Worm (Caenorhabditis elegans) whole organism, L4/young adult: ENCODE data around the gene lin-18.

Source experiments
- W03F9.2 ChIP-seq: fragments of 150-350 bp; optimal IDR thresholded peaks from 2 replicates; lab custom pipeline; 2014; ENCODE audit warnings: missing biosample characterization, missing genetic modification characterization
- dao-5 ChIP-seq: sonication (generic microtip); optimal IDR thresholded peaks from 2 replicates; lab custom pipeline; 2016; ENCODE audit warnings: missing genotype, missing genetic modification characterization, moderate library complexity, missing compliant biosample characterization
- him-1 ChIP-seq: sonication (generic microtip); optimal IDR thresholded peaks from 2 replicates; lab custom pipeline; 2016; ENCODE audit warnings: missing genotype, missing genetic modification reagents, missing genetic modification characterization, missing compliant biosample characterization

DNA sequence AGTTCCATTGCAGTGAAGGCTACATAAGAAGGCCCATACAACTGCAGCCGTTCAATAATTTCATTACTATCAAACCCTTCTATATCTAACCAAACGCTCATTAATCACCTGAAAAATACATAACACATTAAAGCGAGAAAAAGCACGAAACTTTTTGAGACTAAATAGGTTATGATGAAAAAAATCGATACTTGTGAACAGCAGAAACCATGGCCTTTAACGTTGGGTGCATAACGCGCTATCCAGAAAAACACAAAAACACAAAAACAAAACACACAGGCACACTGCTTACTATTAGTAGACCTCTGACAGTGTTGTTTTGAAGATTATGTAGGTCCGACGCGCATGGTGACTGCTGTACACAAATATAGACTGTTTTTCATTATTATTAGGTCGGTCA lies 47.1 kb upstream of the lin-18 start, which contains the start of gene T22B2.5:
- TF ChIP-seq him-1 (tag; lab: Kevin White, UChicago), result no peak
- TF ChIP-seq dao-5 (tag; lab: Kevin White, UChicago), result no peak
- no peak for TF ChIP-seq W03F9.2 (tag; lab: Kevin White, UChicago)
